Worm (Caenorhabditis elegans) whole organism, early embryonic: Measurements from ENCODE around the gene srh-35.

Experiments
- B0310.2 ChIP-seq: sonication (generic microtip); optimal IDR thresholded peaks from 2 replicates; lab custom pipeline; 2016; ENCODE audit warnings: mild to moderate bottlenecking, missing genetic modification characterization, missing compliant biosample characterization
- ceh-13 ChIP-seq: fragments of 200-800 bp; sonication (Bioruptor generic); optimal IDR thresholded peaks from 2 replicates; lab custom pipeline; 2018; ENCODE audit warnings: mild to moderate bottlenecking, missing genetic modification characterization, missing compliant biosample characterization
- flt-1 ChIP-seq: fragments of 200-800 bp; sonication (Bioruptor generic); IDR thresholded peaks from 2 replicates; pipeline ENCODE4 v1.3.6; 2022; ENCODE audit warnings: missing genetic modification characterization, missing compliant biosample characterization
- hmg-4 ChIP-seq: fragments of 200-800 bp; sonication (Bioruptor generic); optimal IDR thresholded peaks from 2 replicates; lab custom pipeline; 2018; ENCODE audit warnings: mild to moderate bottlenecking, missing genetic modification characterization, missing compliant biosample characterization
- hnd-1 ChIP-seq: sonication (generic microtip); optimal IDR thresholded peaks from 2 replicates; lab custom pipeline; 2016; ENCODE audit warnings: missing genetic modification characterization, missing compliant biosample characterization
- sea-1 ChIP-seq: fragments of 200-800 bp; sonication (Bioruptor generic); conservative IDR thresholded peaks from 2 replicates; pipeline ENCODE4 v1.3.6; 2022; ENCODE audit warnings: missing genetic modification characterization, missing compliant biosample characterization

DNA sequence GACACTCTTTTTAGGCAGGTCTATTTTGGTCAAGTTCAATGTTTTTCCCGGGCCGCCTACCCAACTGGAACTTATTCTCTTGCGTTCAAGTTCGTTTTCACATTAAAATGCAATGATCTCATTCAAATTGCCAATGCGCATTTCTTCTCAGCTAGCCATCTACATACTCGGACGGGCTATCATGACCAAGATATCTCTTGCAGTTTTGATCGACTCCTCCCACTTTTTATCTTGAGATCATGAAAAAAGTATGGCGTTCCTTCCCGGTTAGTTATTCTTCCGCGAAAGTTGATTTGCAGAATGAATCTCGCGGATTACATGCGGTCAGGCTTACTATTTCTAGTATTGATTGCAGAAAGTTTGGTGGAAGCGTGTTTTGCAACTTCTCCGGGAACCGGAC lies 15.1 kb downstream of the srh-35 start, which contains the start of gene B0554.2:
- no peak for TF ChIP-seq flt-1
- TF ChIP-seq hnd-1 (tag; lab: Kevin White, UChicago) = no peak
- TF ChIP-seq ceh-13 (GFP tag; lab: Kevin White, UChicago) = no peak
- TF ChIP-seq B0310.2 (tag; lab: Kevin White, UChicago) = no peak
- TF ChIP-seq sea-1 (GFP tag; lab: Robert Waterston, UW) = no peak
- TF ChIP-seq hmg-4 = no peak
